Worm (Caenorhabditis elegans) whole organism, mixed stage, embryonic: ENCODE results near the gene W01B6.6.

Source experiments
- drap-1 ChIP-seq: fragments of 200-800 bp; sonication (Bioruptor generic); optimal IDR thresholded peaks from 3 replicates; lab custom pipeline; 2018; ENCODE audit warnings: mild to moderate bottlenecking, missing genetic modification characterization, missing compliant biosample characterization
- lin-13 ChIP-seq: fragments of 150-350 bp; optimal IDR thresholded peaks from 2 replicates; lab custom pipeline; 2014; ENCODE audit warnings: missing biosample characterization, missing genetic modification characterization
- mab-5 ChIP-seq: fragments of 150-350 bp; optimal IDR thresholded peaks from 2 replicates; lab custom pipeline; 2014; ENCODE audit warnings: missing biosample characterization, missing genetic modification characterization
- nhr-12 ChIP-seq: fragments of 150-350 bp; optimal IDR thresholded peaks from 2 replicates; lab custom pipeline; 2014; ENCODE audit warnings: missing biosample characterization, missing genetic modification characterization
- nhr-2 ChIP-seq: fragments of 150-350 bp; optimal IDR thresholded peaks from 2 replicates; lab custom pipeline; 2014; ENCODE audit warnings: missing biosample characterization, missing genetic modification characterization
- nhr-237 ChIP-seq: fragments of 150-350 bp; optimal IDR thresholded peaks from 2 replicates; lab custom pipeline; 2014; ENCODE audit warnings: missing biosample characterization, missing genetic modification characterization
- snpc-4 ChIP-seq: fragments of 150-350 bp; optimal IDR thresholded peaks from 2 replicates; lab custom pipeline; 2014; ENCODE audit warnings: missing biosample characterization, missing genetic modification characterization
- unc-39 ChIP-seq: fragments of 150-350 bp; optimal IDR thresholded peaks from 2 replicates; lab custom pipeline; 2014; ENCODE audit warnings: missing biosample characterization, missing genetic modification characterization
- ztf-11 ChIP-seq: fragments of 150-350 bp; optimal IDR thresholded peaks from 2 replicates; lab custom pipeline; 2014; ENCODE audit warnings: missing biosample characterization, missing genetic modification characterization

- TF ChIP-seq nhr-12 (no peak), lin-13 (tag; lab: Kevin White, UChicago) (no peak), mab-5 (tag; lab: Kevin White, UChicago) (no peak), nhr-2 (tag; lab: Kevin White, UChicago) (no peak), nhr-237 (tag; lab: Kevin White, UChicago) (no peak), snpc-4 (tag; lab: Kevin White, UChicago) (no peak), drap-1 (GFP tag; lab: Kevin White, UChicago) (no peak), unc-39 (tag; lab: Kevin White, UChicago) (no peak), ztf-11 (tag; lab: Kevin White, UChicago) (no peak)
Measured at ce11 chrIV:10056138-10056537, 24.8 kb upstream of the W01B6.6 start, which contains the start of gene T04B2.7.
